Worm (Caenorhabditis elegans): Measurements from ENCODE around the gene adal-1.

ce11 chrII:6888661-6889579 is 4.5 kb downstream of the adal-1 start:
- TF ChIP-seq elt-3 (tag; optimal IDR thresholded peaks at IDR 0.05) (no peak), lin-11 (tag; optimal IDR thresholded peaks at IDR 0.05) (no peak), ceh-16 (tag; optimal IDR thresholded peaks at IDR 0.05) (peak; percentile 3), ztf-4 (tag; optimal IDR thresholded peaks at IDR 0.05) (no peak)

Measured in whole organism, L2 larva.